Fruit fly (Drosophila melanogaster) whole organism, embryonic: ENCODE results near the gene PH4alphaNE2.

ENCODE experiments used
- CG10209 ChIP-seq: fragments of 200-800 bp; sonication (Bioruptor generic); optimal IDR thresholded peaks from 3 replicates; lab custom pipeline; 2017; ENCODE audit warnings: missing biosample characterization, mild to moderate bottlenecking, missing genetic modification characterization, missing genetic modification reagents
- CG10565 ChIP-seq: fragments of 200-800 bp; sonication (Bioruptor generic); optimal IDR thresholded peaks from 3 replicates; lab custom pipeline; 2016; ENCODE audit warnings: missing biosample characterization, mild to moderate bottlenecking, missing genetic modification characterization
- CG10654 ChIP-seq: fragments of 200-800 bp; sonication (Bioruptor generic); optimal IDR thresholded peaks from 2 replicates; lab custom pipeline; 2016; ENCODE audit warnings: missing biosample characterization, missing genetic modification characterization
- CG11093 ChIP-seq: fragments of 200-800 bp; sonication (Bioruptor generic); IDR thresholded peaks from 3 replicates; pipeline ENCODE4 v1.3.6; 2022; ENCODE audit warnings: missing biosample characterization, missing genetic modification characterization
- CG11247 ChIP-seq: fragments of 200-800 bp; sonication (Bioruptor generic); IDR thresholded peaks from 2 replicates; pipeline ENCODE4 v1.3.6; 2022; ENCODE audit warnings: missing biosample characterization, missing genetic modification characterization
- CG11398 ChIP-seq: fragments of 200-800 bp; sonication (Bioruptor generic); optimal IDR thresholded peaks from 2 replicates; lab custom pipeline; 2016; ENCODE audit warnings: missing biosample characterization, missing genetic modification characterization
- CG12391 ChIP-seq: fragments of 200-800 bp; sonication (Bioruptor generic); optimal IDR thresholded peaks from 3 replicates; lab custom pipeline; 2018; ENCODE audit warnings: missing biosample characterization, mild to moderate bottlenecking, missing genetic modification characterization, moderate library complexity
- CG13424 ChIP-seq: fragments of 200-800 bp; sonication (Bioruptor generic); optimal IDR thresholded peaks from 2 replicates; lab custom pipeline; 2019; ENCODE audit warnings: missing biosample characterization, mild to moderate bottlenecking, missing genetic modification characterization, moderate library complexity
- CG18764 ChIP-seq: fragments of 200-800 bp; sonication (Bioruptor generic); optimal IDR thresholded peaks from 3 replicates; lab custom pipeline; 2016; ENCODE audit warnings: missing biosample characterization, missing genetic modification characterization
- CG30020 ChIP-seq: fragments of 200-800 bp; optimal IDR thresholded peaks from 2 replicates; lab custom pipeline; 2019; ENCODE audit warnings: missing biosample characterization, mild to moderate bottlenecking, missing genetic modification characterization, moderate library complexity
- CG3163 ChIP-seq: fragments of 200-800 bp; sonication (Bioruptor generic); optimal IDR thresholded peaks from 3 replicates; lab custom pipeline; 2016; ENCODE audit warnings: missing biosample characterization, missing genetic modification characterization
- CG3407 ChIP-seq: fragments of 200-800 bp; sonication (Bioruptor generic); optimal IDR thresholded peaks from 2 replicates; lab custom pipeline; 2018; ENCODE audit warnings: missing biosample characterization, mild to moderate bottlenecking, missing genetic modification characterization
- CG34422 ChIP-seq: fragments of 200-800 bp; sonication (Bioruptor generic); IDR thresholded peaks from 3 replicates; pipeline ENCODE4 v1.3.6; 2022; ENCODE audit warnings: missing biosample characterization, missing genetic modification characterization
- CG42726 ChIP-seq: fragments of 200-800 bp; sonication (Bioruptor generic); IDR thresholded peaks from 2 replicates; pipeline ENCODE4 v1.3.6; 2022; ENCODE audit warnings: missing biosample characterization, missing genetic modification characterization; ENCODE audit not compliant: partially characterized antibody
- CG4707 ChIP-seq: fragments of 200-800 bp; sonication (Bioruptor generic); optimal IDR thresholded peaks from 2 replicates; lab custom pipeline; 2018; ENCODE audit warnings: missing biosample characterization, mild to moderate bottlenecking, missing genetic modification characterization, moderate library complexity
- CG6175 ChIP-seq: fragments of 200-800 bp; sonication (Bioruptor generic); IDR thresholded peaks from 3 replicates; pipeline ENCODE4 v1.3.6; 2022; ENCODE audit warnings: missing biosample characterization, missing genetic modification characterization
- CG6689 ChIP-seq: fragments of 200-800 bp; sonication (Bioruptor generic); IDR thresholded peaks from 2 replicates; pipeline ENCODE4 v1.3.6; 2022; ENCODE audit warnings: missing biosample characterization, missing genetic modification characterization
- CG9797 ChIP-seq: fragments of 200-800 bp; sonication (Bioruptor generic); optimal IDR thresholded peaks from 3 replicates; lab custom pipeline; 2018; ENCODE audit warnings: missing biosample characterization, mild to moderate bottlenecking, missing genetic modification characterization
- Camta ChIP-seq: fragments of 200-800 bp; sonication (Bioruptor generic); optimal IDR thresholded peaks from 2 replicates; lab custom pipeline; 2016; ENCODE audit warnings: missing biosample characterization, missing genetic modification characterization
- CkIIα-i1 ChIP-seq: fragments of 200-800 bp; sonication (Bioruptor generic); IDR thresholded peaks from 2 replicates; pipeline ENCODE4 v1.3.6; 2022; ENCODE audit warnings: missing biosample characterization, missing genetic modification characterization
- ERR ChIP-seq: fragments of 200-800 bp; sonication (Bioruptor generic); optimal IDR thresholded peaks from 2 replicates; lab custom pipeline; 2016; ENCODE audit warnings: missing biosample characterization, missing genetic modification characterization
- Fer1 ChIP-seq: fragments of 200-800 bp; sonication (Bioruptor generic); optimal IDR thresholded peaks from 2 replicates; lab custom pipeline; 2017; ENCODE audit warnings: missing biosample characterization, mild to moderate bottlenecking, missing genetic modification characterization
- H2.0 ChIP-seq: fragments of 200-800 bp; sonication (Bioruptor generic); IDR thresholded peaks from 2 replicates; pipeline ENCODE4 v1.3.6; 2022; ENCODE audit warnings: missing biosample characterization, missing genetic modification characterization
- Hmr ChIP-seq: fragments of 200-800 bp; sonication (Bioruptor generic); optimal IDR thresholded peaks from 3 replicates; lab custom pipeline; 2017; ENCODE audit warnings: mild to moderate bottlenecking, missing biosample characterization, missing genetic modification reagents, missing genetic modification characterization
- Jarid2 ChIP-seq: fragments of 200-800 bp; sonication (Bioruptor generic); optimal IDR thresholded peaks from 3 replicates; lab custom pipeline; 2017; ENCODE audit warnings: mild to moderate bottlenecking, missing biosample characterization, missing genetic modification reagents, missing genetic modification characterization
- PHDP ChIP-seq: fragments of 200-800 bp; sonication (Bioruptor generic); optimal IDR thresholded peaks from 3 replicates; lab custom pipeline; 2018; ENCODE audit warnings: missing biosample characterization, mild to moderate bottlenecking, missing genetic modification characterization, moderate library complexity
- Sin3A ChIP-seq: fragments of >200 bp; optimal IDR thresholded peaks from 2 replicates; lab custom pipeline; 2018
- Sox102F ChIP-seq: fragments of 200-800 bp; sonication (Bioruptor generic); optimal IDR thresholded peaks from 2 replicates; lab custom pipeline; 2018; ENCODE audit warnings: missing biosample characterization, mild to moderate bottlenecking, missing genetic modification characterization, moderate library complexity
- Trl ChIP-seq, 3 experiments: fragments of >200 bp in 2 of 3; fragments of 200-800 bp in 1 of 3; sonication (Bioruptor generic) in 1 of 3; optimal IDR thresholded peaks; 2 replicates in 1 of 3; 3 replicates in 2 of 3; lab custom pipeline; 2016 to 2017; ENCODE audit warnings: missing biosample characterization in 1 of 3, missing genetic modification characterization in 1 of 3
- bab2 ChIP-seq: fragments of 200-800 bp; sonication (Bioruptor generic); optimal IDR thresholded peaks from 2 replicates; lab custom pipeline; 2016; ENCODE audit warnings: missing biosample characterization, missing genetic modification characterization
- bowl ChIP-seq: fragments of 200-800 bp; sonication (Bioruptor generic); IDR thresholded peaks from 2 replicates; pipeline ENCODE4 v1.3.6; 2022; ENCODE audit warnings: missing biosample characterization, missing genetic modification characterization
- cg ChIP-seq: fragments of 200-800 bp; sonication (Bioruptor generic); optimal IDR thresholded peaks from 3 replicates; lab custom pipeline; 2019; ENCODE audit warnings: missing biosample characterization, mild to moderate bottlenecking, missing genetic modification characterization, moderate library complexity
- chn ChIP-seq: fragments of 200-800 bp; sonication (Bioruptor generic); optimal IDR thresholded peaks from 2 replicates; lab custom pipeline; 2016; ENCODE audit warnings: missing biosample characterization, missing genetic modification characterization
- dmrt11E ChIP-seq: fragments of 200-800 bp; sonication (Bioruptor generic); optimal IDR thresholded peaks from 3 replicates; lab custom pipeline; 2018; ENCODE audit warnings: missing biosample characterization, mild to moderate bottlenecking, missing genetic modification characterization, moderate library complexity
- dpn ChIP-seq, 2 experiments: fragments of 200-800 bp; sonication (Bioruptor generic); optimal IDR thresholded peaks; 3 replicates each; lab custom pipeline; 2016; ENCODE audit warnings: missing biosample characterization in 2 of 2, missing genetic modification characterization in 2 of 2
- emc ChIP-seq: fragments of 200-800 bp; sonication (Bioruptor generic); optimal IDR thresholded peaks from 2 replicates; lab custom pipeline; 2016; ENCODE audit warnings: missing biosample characterization, missing genetic modification characterization
- kay ChIP-seq: fragments of 200-800 bp; sonication (Bioruptor generic); optimal IDR thresholded peaks from 2 replicates; lab custom pipeline; 2016; ENCODE audit warnings: missing biosample characterization, missing genetic modification characterization
- kni ChIP-seq: fragments of 200-800 bp; sonication (Bioruptor generic); optimal IDR thresholded peaks from 3 replicates; lab custom pipeline; 2017; ENCODE audit warnings: mild to moderate bottlenecking, missing biosample characterization, missing genetic modification reagents, missing genetic modification characterization
- lola ChIP-seq, 3 experiments: fragments of >200 bp in 2 of 3; fragments of 200-800 bp in 1 of 3; sonication (Bioruptor generic) in 1 of 3; optimal IDR thresholded peaks; 2 replicates each; lab custom pipeline; 2017 to 2019; ENCODE audit warnings: missing biosample characterization in 3 of 3, missing genetic modification characterization in 3 of 3, mild to moderate bottlenecking in 1 of 3, moderate library complexity in 1 of 3
- mld ChIP-seq: fragments of 200-800 bp; sonication (Bioruptor generic); IDR thresholded peaks from 3 replicates; pipeline ENCODE4 v1.3.6; 2022; ENCODE audit warnings: missing biosample characterization, missing genetic modification characterization; ENCODE audit not compliant: partially characterized antibody
- nau ChIP-seq: fragments of 200-800 bp; sonication (Bioruptor generic); optimal IDR thresholded peaks from 3 replicates; lab custom pipeline; 2017; ENCODE audit warnings: missing biosample characterization, mild to moderate bottlenecking, missing genetic modification characterization, missing genetic modification reagents
- oc ChIP-seq: fragments of 200-800 bp; sonication (Bioruptor generic); optimal IDR thresholded peaks from 2 replicates; lab custom pipeline; 2018; ENCODE audit warnings: missing biosample characterization, mild to moderate bottlenecking, missing genetic modification characterization, moderate library complexity
- odd ChIP-seq: fragments of 200-800 bp; sonication (Bioruptor generic); optimal IDR thresholded peaks from 2 replicates; lab custom pipeline; 2017; ENCODE audit warnings: missing biosample characterization, mild to moderate bottlenecking, missing genetic modification characterization
- phol ChIP-seq: fragments of 200-800 bp; sonication (Bioruptor generic); optimal IDR thresholded peaks from 3 replicates; lab custom pipeline; 2018; ENCODE audit warnings: missing biosample characterization, mild to moderate bottlenecking, missing genetic modification characterization, moderate library complexity
- sd ChIP-seq: fragments of 200-800 bp; sonication (Bioruptor generic); optimal IDR thresholded peaks from 3 replicates; lab custom pipeline; 2018; ENCODE audit warnings: missing biosample characterization, mild to moderate bottlenecking, missing genetic modification characterization, moderate library complexity
- sr ChIP-seq: fragments of 200-800 bp; sonication (Bioruptor generic); IDR thresholded peaks from 3 replicates; pipeline ENCODE4 v1.3.6; 2022; ENCODE audit warnings: missing biosample characterization, missing genetic modification characterization
- tio ChIP-seq: fragments of 200-800 bp; sonication (Bioruptor generic); optimal IDR thresholded peaks from 2 replicates; lab custom pipeline; 2017; ENCODE audit warnings: missing biosample characterization, missing genetic modification characterization, inconsistent platforms
- yki ChIP-seq: fragments of >200 bp; optimal IDR thresholded peaks from 3 replicates; lab custom pipeline; 2018
- zf30C ChIP-seq: fragments of 200-800 bp; sonication (Bioruptor generic); optimal IDR thresholded peaks from 3 replicates; lab custom pipeline; 2018; ENCODE audit warnings: missing biosample characterization, mild to moderate bottlenecking, missing genetic modification characterization

PH4alphaNE2 gene

dm6 chr3R:30544974-30545373, 33.0 kb upstream of the PH4alphaNE2 start (continued):
- TF ChIP-seq CG3163 (GFP tag; lab: Kevin White, UChicago) (peak; percentile 63), CG10209 (no peak), yki (no peak), mld (no peak), CG3407 (GFP tag; lab: Kevin White, UChicago) (no peak), Jarid2 (GFP tag; lab: Kevin White, UChicago) (no peak), cg (GFP tag; lab: Kevin White, UChicago) (peak; percentile 41), CG11247 (GFP tag; lab: Robert Waterston, UW) (0 out of 2 replicates have a peak, but pooled peaks have one; percentile 32), CG10654 (GFP tag; lab: Kevin White, UChicago) (no peak), CG4707 (GFP tag; lab: Kevin White, UChicago) (no peak), emc (GFP tag; lab: Kevin White, UChicago) (no peak), bowl (no peak), CG42726 (GFP tag; lab: Robert Waterston, UW) (no peak), CG6689 (GFP tag; lab: Robert Waterston, UW) (no peak), bab2 (GFP tag; lab: Kevin White, UChicago) (no peak), CG30020 (tag; lab: Kevin White, UChicago) (no peak), CG10565 (GFP tag; lab: Kevin White, UChicago) (no peak), chn (GFP tag; lab: Kevin White, UChicago) (no peak), sd (no peak), oc (tag; lab: Kevin White, UChicago) (no peak), odd (GFP tag; lab: Kevin White, UChicago) (no peak), Trl (optimal IDR thresholded peaks at IDR 0.05; lab: Kevin White, UChicago) (peak; percentile 12 to 33), Trl (GFP tag; optimal IDR thresholded peaks at IDR 0.05; lab: Kevin White, UChicago) (no peak)

- no peak for TF ChIP-seq zf30C (GFP tag; lab: Kevin White, UChicago)
- TF ChIP-seq kni (GFP tag; lab: Kevin White, UChicago), result no peak
- peak; percentile 9 for TF ChIP-seq Sox102F (GFP tag; lab: Kevin White, UChicago)
- TF ChIP-seq sr, result peak; percentile 94
- peak; percentile 94 for TF ChIP-seq nau (GFP tag; lab: Kevin White, UChicago)
- TF ChIP-seq, all 482 proteins: peak for 3
Measured at dm6 chr3R:30541469-30541868, 29.5 kb upstream of the PH4alphaNE2 start.

dm6 chr3R:30540196-30540595, 28.2 kb upstream of the PH4alphaNE2 start:
- TF ChIP-seq dmrt11E (tag; lab: Kevin White, UChicago), result peak; percentile 67
- peak; percentile 87 for TF ChIP-seq tio
- TF ChIP-seq CG13424 (tag; lab: Kevin White, UChicago), result peak; percentile 92
- TF ChIP-seq CG18764 (GFP tag; lab: Kevin White, UChicago), result peak; percentile 90
- TF ChIP-seq CkIIα-i1, result peak; percentile 60; the same call in 1 of the 2 replicates
- TF ChIP-seq Sin3A, result no peak
- peak; percentile 93 for TF ChIP-seq Camta (GFP tag; lab: Kevin White, UChicago)
- peak; percentile 94 for TF ChIP-seq Fer1 (GFP tag; lab: Kevin White, UChicago)
- peak; percentile 88 for TF ChIP-seq CG12391 (tag; lab: Kevin White, UChicago)
- peak; percentile 89 for TF ChIP-seq phol (tag; lab: Kevin White, UChicago)
- peak; percentile 93 for TF ChIP-seq PHDP
- peak; percentile 94 for TF ChIP-seq CG34422 (GFP tag; lab: Robert Waterston, UW)
- peak; percentile 86 for TF ChIP-seq CG6175 (GFP tag; lab: Robert Waterston, UW)
- TF ChIP-seq CG11093 (GFP tag; lab: Robert Waterston, UW), result peak; percentile 85; the same call in 2 of the 3 replicates
- no peak for TF ChIP-seq CG9797
- peak; percentile 93 for TF ChIP-seq ERR (GFP tag; lab: Kevin White, UChicago)
- TF ChIP-seq CG11247 (GFP tag; lab: Robert Waterston, UW), result peak; percentile 92
- peak; percentile 89 for TF ChIP-seq CG11398 (GFP tag; lab: Kevin White, UChicago)
- TF ChIP-seq H2.0 (GFP tag; lab: Robert Waterston, UW), result peak; percentile 94
- peak; percentile 93 for TF ChIP-seq Hmr (GFP tag; lab: Kevin White, UChicago)
- TF ChIP-seq lola (GFP tag; optimal IDR thresholded peaks at IDR 0.05; lab: Kevin White, UChicago), result peak in 1 of 3 experiments; percentile 67
- TF ChIP-seq kay (GFP tag; lab: Kevin White, UChicago), result peak; percentile 80
- peak; percentile 93 to 95 for TF ChIP-seq dpn (GFP tag; optimal IDR thresholded peaks at IDR 0.05; lab: Kevin White, UChicago)
